Worm (Caenorhabditis elegans) whole organism, late embryonic: ENCODE data around the gene uig-1.

ENCODE experiments used
- F13H6.1 ChIP-seq: sonication (generic microtip); optimal IDR thresholded peaks from 2 replicates; lab custom pipeline; 2016; ENCODE audit warnings: missing genetic modification characterization, missing compliant biosample characterization
- K02D7.2 ChIP-seq: sonication (generic microtip); optimal IDR thresholded peaks from 2 replicates; lab custom pipeline; 2017; ENCODE audit warnings: mild to moderate bottlenecking, missing genetic modification characterization, missing compliant biosample characterization
- ceh-14 ChIP-seq: sonication (generic microtip); optimal IDR thresholded peaks from 2 replicates; lab custom pipeline; 2016; ENCODE audit warnings: missing genotype, missing genetic modification characterization, missing compliant biosample characterization
- ceh-18 ChIP-seq: sonication (generic microtip); optimal IDR thresholded peaks from 2 replicates; lab custom pipeline; 2016; ENCODE audit warnings: missing genetic modification characterization, missing compliant biosample characterization
- ceh-19 ChIP-seq: fragments of 200-800 bp; sonication (Bioruptor generic); optimal IDR thresholded peaks from 2 replicates; lab custom pipeline; 2018; ENCODE audit warnings: mild to moderate bottlenecking, missing genetic modification characterization, missing compliant biosample characterization
- ceh-2 ChIP-seq: sonication (generic microtip); optimal IDR thresholded peaks from 2 replicates; lab custom pipeline; 2016; ENCODE audit warnings: missing genotype, missing genetic modification characterization, missing compliant biosample characterization
- ceh-24 ChIP-seq: sonication (generic microtip); optimal IDR thresholded peaks from 2 replicates; lab custom pipeline; 2016; ENCODE audit warnings: mild to moderate bottlenecking, missing genetic modification characterization, missing compliant biosample characterization
- ceh-31 ChIP-seq: sonication (generic microtip); optimal IDR thresholded peaks from 2 replicates; lab custom pipeline; 2016; ENCODE audit warnings: missing genetic modification characterization, missing compliant biosample characterization
- ceh-45 ChIP-seq: fragments of 200-800 bp; sonication (Bioruptor generic); IDR thresholded peaks from 2 replicates; pipeline ENCODE4 v1.3.6; 2022; ENCODE audit warnings: missing genetic modification reagents, missing genetic modification characterization, missing compliant biosample characterization
- ceh-9 ChIP-seq: sonication (generic microtip); optimal IDR thresholded peaks from 2 replicates; lab custom pipeline; 2016; ENCODE audit warnings: mild to moderate bottlenecking, missing genetic modification characterization, inconsistent platforms, missing compliant biosample characterization
- che-1 ChIP-seq: sonication (generic microtip); optimal IDR thresholded peaks from 2 replicates; lab custom pipeline; 2016; ENCODE audit warnings: mild to moderate bottlenecking, missing genetic modification characterization, missing compliant biosample characterization
- dmd-4 ChIP-seq: sonication (generic microtip); optimal IDR thresholded peaks from 2 replicates; lab custom pipeline; 2016; ENCODE audit warnings: borderline replicate concordance, missing genetic modification characterization, missing compliant biosample characterization
- elt-2 ChIP-seq: sonication (generic microtip); optimal IDR thresholded peaks from 2 replicates; lab custom pipeline; 2016; ENCODE audit warnings: missing genetic modification reagents, missing genetic modification characterization, missing compliant biosample characterization
- elt-4 ChIP-seq: sonication (generic microtip); optimal IDR thresholded peaks from 2 replicates; lab custom pipeline; 2016; ENCODE audit warnings: missing genetic modification characterization, missing compliant biosample characterization
- fax-1 ChIP-seq: sonication (generic microtip); optimal IDR thresholded peaks from 2 replicates; lab custom pipeline; 2016; ENCODE audit warnings: missing genotype, missing genetic modification characterization, missing compliant biosample characterization
- fkh-6 ChIP-seq: sonication (generic microtip); optimal IDR thresholded peaks from 2 replicates; lab custom pipeline; 2016; ENCODE audit warnings: missing genetic modification characterization, missing compliant biosample characterization
- gmeb-2 ChIP-seq: sonication (generic microtip); optimal IDR thresholded peaks from 2 replicates; lab custom pipeline; 2016; ENCODE audit warnings: missing genetic modification characterization, inconsistent platforms, missing compliant biosample characterization
- hlh-30 ChIP-seq: sonication (generic microtip); optimal IDR thresholded peaks from 2 replicates; lab custom pipeline; 2017; ENCODE audit warnings: antibody characterized with exemption, missing genetic modification characterization, missing compliant biosample characterization; ENCODE audit not compliant: insufficient read depth
- hlh-8 ChIP-seq: sonication (generic microtip); optimal IDR thresholded peaks from 2 replicates; lab custom pipeline; 2016; ENCODE audit warnings: missing genotype, missing genetic modification characterization, missing compliant biosample characterization
- lin-11 ChIP-seq: fragments of 200-800 bp; sonication (Bioruptor generic); optimal IDR thresholded peaks from 2 replicates; lab custom pipeline; 2018; ENCODE audit warnings: mild to moderate bottlenecking, missing genetic modification characterization, missing compliant biosample characterization
- mec-3 ChIP-seq: sonication (generic microtip); optimal IDR thresholded peaks from 2 replicates; lab custom pipeline; 2016; ENCODE audit warnings: borderline replicate concordance, missing genetic modification characterization, missing compliant biosample characterization
- nfya-1 ChIP-seq: sonication (generic microtip); optimal IDR thresholded peaks from 2 replicates; lab custom pipeline; 2017; ENCODE audit warnings: missing genetic modification characterization, mild to moderate bottlenecking, missing compliant biosample characterization, antibody characterized with exemption, moderate library complexity
- nhr-11 ChIP-seq: fragments of 150-350 bp; optimal IDR thresholded peaks from 2 replicates; lab custom pipeline; 2014; ENCODE audit warnings: missing biosample characterization, missing genetic modification characterization
- nhr-232 ChIP-seq: sonication (generic microtip); optimal IDR thresholded peaks from 2 replicates; lab custom pipeline; 2016; ENCODE audit warnings: missing genetic modification characterization, missing compliant biosample characterization
- odd-2 ChIP-seq: sonication (generic microtip); optimal IDR thresholded peaks from 2 replicates; lab custom pipeline; 2017; ENCODE audit warnings: antibody characterized with exemption, mild to moderate bottlenecking, missing genetic modification characterization, missing compliant biosample characterization
- pros-1 ChIP-seq: fragments of 150-350 bp; optimal IDR thresholded peaks from 2 replicates; lab custom pipeline; 2014; ENCODE audit warnings: missing biosample characterization, missing genetic modification reagents, missing genetic modification characterization
- ref-2 ChIP-seq: sonication (generic microtip); optimal IDR thresholded peaks from 2 replicates; lab custom pipeline; 2016; ENCODE audit warnings: missing genetic modification characterization, missing compliant biosample characterization
- rnt-1 ChIP-seq: sonication (generic microtip); optimal IDR thresholded peaks from 2 replicates; lab custom pipeline; 2016; ENCODE audit warnings: missing genetic modification characterization, missing compliant biosample characterization
- syd-9 ChIP-seq: sonication (generic microtip); optimal IDR thresholded peaks from 2 replicates; lab custom pipeline; 2016; ENCODE audit warnings: mild to moderate bottlenecking, missing genetic modification characterization, moderate library complexity, missing compliant biosample characterization
- tbx-2 ChIP-seq: sonication (generic microtip); optimal IDR thresholded peaks from 2 replicates; lab custom pipeline; 2016; ENCODE audit warnings: missing genetic modification characterization, missing compliant biosample characterization
- ttx-3 ChIP-seq: sonication (generic microtip); optimal IDR thresholded peaks from 2 replicates; lab custom pipeline; 2016; ENCODE audit warnings: missing genetic modification reagents, missing genetic modification characterization, missing compliant biosample characterization
- unc-86 ChIP-seq: sonication (generic microtip); optimal IDR thresholded peaks from 2 replicates; lab custom pipeline; 2016; ENCODE audit warnings: missing genetic modification characterization, missing compliant biosample characterization
- zip-5 ChIP-seq: sonication (generic microtip); optimal IDR thresholded peaks from 2 replicates; lab custom pipeline; 2016; ENCODE audit warnings: missing genetic modification characterization, missing compliant biosample characterization

The uig-1 gene

DNA sequence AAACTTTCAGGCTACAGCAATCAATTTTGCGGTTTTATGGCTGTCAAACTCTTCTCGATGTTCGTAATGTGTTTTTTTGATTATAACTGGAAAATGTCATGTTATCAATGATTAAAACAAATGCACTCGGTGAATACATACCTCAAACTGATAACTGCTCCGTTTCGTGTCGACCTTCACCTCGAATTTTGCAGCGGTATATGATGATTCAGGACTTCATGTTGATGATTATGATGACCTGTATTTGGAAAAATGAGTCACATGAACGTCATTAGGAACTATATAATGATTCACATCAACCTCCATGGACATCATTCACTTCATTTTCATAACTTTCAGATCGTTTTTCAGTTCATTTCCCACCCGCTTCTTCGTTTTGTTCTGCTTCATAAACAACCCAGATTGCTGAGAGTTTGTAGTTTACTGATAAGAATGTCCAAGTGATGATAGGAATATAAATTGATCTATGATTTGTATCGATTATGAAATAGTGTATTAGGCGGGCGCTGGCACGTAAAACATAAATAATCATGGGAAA is 32.9 kb downstream of the uig-1 start:
- TF ChIP-seq fkh-6 (tag; lab: Kevin White, UChicago) (no peak), elt-2 (tag; lab: Kevin White, UChicago) (peak; percentile 68)

DNA sequence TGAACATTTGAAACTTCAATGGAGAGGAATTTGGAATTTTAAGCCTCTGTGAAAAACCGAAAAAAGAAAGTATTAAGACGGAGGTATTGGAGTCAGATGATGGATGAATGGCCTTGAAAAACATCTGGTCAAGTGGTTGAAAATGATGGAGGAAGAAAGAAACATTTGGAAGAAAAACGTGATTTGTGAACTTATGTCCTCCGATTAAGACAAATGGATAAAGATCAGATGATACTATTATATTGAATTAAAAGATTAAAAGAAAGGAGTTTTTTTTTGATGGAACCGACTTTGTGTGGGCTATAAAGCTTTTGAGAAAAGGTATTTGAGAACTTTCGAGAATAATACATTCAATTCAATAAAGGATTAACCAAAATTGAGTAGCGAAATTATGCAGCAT is 36.3 kb downstream of the uig-1 start:
- TF ChIP-seq F13H6.1 = no peak

DNA sequence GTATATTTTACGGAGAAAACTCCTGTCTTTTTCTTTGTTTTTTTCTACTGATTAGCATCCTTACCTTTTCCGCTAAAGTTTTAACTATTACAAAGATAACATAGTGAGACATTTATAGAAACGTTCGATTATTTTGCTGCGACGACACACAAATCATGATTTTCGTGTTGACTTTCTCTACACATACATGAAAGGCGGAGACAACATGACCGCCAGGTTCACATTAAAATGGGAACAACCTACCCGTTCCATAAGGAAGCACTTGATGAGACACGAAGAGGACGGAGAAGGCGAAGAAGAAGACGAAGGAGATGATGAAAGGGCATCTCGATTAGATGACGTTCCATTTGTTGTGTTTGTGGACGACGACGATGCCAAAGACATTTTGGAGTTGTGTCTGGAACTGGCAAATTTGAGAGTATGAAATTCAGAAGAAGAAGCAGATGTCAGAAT is 36.8 kb downstream of the uig-1 start, which contains the start of gene C34D1.4:
C34D1.4 (minus strand) TSS at position 403 of the 453 bp plus-strand sequence.
- TF ChIP-seq ceh-24 (no peak), syd-9 (tag; lab: Kevin White, UChicago) (no peak), zip-5 (tag; lab: Kevin White, UChicago) (no peak), ceh-31 (tag; lab: Kevin White, UChicago) (no peak), nfya-1 (tag; lab: Kevin White, UChicago) (no peak), K02D7.2 (no peak), nhr-232 (tag; lab: Kevin White, UChicago) (no peak), pros-1 (tag; lab: Kevin White, UChicago) (no peak)

DNA sequence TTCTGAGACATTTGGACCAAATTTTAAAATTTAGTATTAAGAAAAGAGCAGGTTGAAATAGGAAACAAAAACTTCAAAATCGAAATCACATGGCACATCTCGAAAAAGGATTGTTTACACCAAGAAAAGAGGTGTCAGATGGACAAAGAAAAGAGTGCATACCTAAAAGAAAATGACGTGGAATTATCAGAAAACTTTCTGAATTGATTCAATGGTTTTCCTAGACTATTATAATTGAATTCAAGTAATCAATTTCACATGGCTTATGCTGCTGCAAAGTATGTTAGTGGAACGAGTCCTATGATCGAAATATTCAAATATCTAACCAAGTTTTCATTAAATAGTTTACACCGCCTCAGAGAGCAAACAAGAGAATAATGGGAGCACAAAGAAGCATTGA is 42.9 kb downstream of the uig-1 start:
- no peak for TF ChIP-seq elt-4 (tag; lab: Kevin White, UChicago)
- TF ChIP-seq ceh-9 (tag; lab: Kevin White, UChicago) = no peak
- no peak for TF ChIP-seq gmeb-2 (tag; lab: Kevin White, UChicago)
- TF ChIP-seq lin-11 = no peak
- TF ChIP-seq dmd-4 = no peak
- no peak for TF ChIP-seq ceh-2 (tag; lab: Kevin White, UChicago)
- no peak for TF ChIP-seq rnt-1 (tag; lab: Kevin White, UChicago)
- no peak for TF ChIP-seq mec-3 (tag; lab: Kevin White, UChicago)
- no peak for TF ChIP-seq odd-2
- TF ChIP-seq che-1 (tag; lab: Kevin White, UChicago) = no peak
- TF ChIP-seq unc-86 (tag; lab: Kevin White, UChicago) = no peak
- TF ChIP-seq ceh-31 (tag; lab: Kevin White, UChicago) = no peak
- no peak for TF ChIP-seq ceh-45 (GFP tag; lab: Robert Waterston, UW)
- no peak for TF ChIP-seq ceh-18 (tag; lab: Kevin White, UChicago)
- no peak for TF ChIP-seq ref-2 (tag; lab: Kevin White, UChicago)
- no peak for TF ChIP-seq ttx-3 (tag; lab: Kevin White, UChicago)
- TF ChIP-seq ceh-19 (GFP tag; lab: Kevin White, UChicago) = no peak
- no peak for TF ChIP-seq ceh-14 (tag; lab: Kevin White, UChicago)
- no peak for TF ChIP-seq fax-1 (tag; lab: Kevin White, UChicago)
- TF ChIP-seq syd-9 (tag; lab: Kevin White, UChicago) = no peak

DNA sequence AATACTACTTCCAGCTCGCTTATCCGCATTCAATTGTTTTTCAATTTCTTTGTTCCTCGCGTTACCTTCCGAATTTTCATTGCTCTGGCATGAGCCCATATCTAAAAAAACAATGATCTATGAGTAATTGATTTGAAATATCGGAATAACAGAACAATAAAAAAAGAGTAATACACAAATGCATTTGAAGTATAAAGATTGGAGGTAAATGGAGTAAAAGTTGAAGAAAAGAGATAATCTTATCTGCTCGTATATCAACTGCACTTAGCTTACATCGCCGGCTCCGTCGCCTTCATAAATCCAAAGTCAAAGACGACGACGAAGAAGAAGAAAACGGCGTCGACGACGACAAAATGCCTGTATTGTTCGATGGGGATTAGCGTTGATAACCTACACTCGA is 46.3 kb downstream of the uig-1 start, which contains the start of gene odr-3:
odr-3 (minus strand) TSS at position 101 of the 400 bp plus-strand sequence.
- no peak for TF ChIP-seq hlh-30 (tag; lab: Kevin White, UChicago)
- no peak for TF ChIP-seq zip-5 (tag; lab: Kevin White, UChicago)
- no peak for TF ChIP-seq tbx-2 (tag; lab: Kevin White, UChicago)
- no peak for TF ChIP-seq hlh-8
- TF ChIP-seq elt-2 (tag; lab: Kevin White, UChicago) = no peak
- no peak for TF ChIP-seq nhr-11
